Worm (Caenorhabditis elegans) whole organism, L3 larva: ENCODE measurements around the gene puf-5.

Experiments used
- R02D3.7 ChIP-seq: fragments of 150-350 bp; optimal IDR thresholded peaks from 2 replicates; lab custom pipeline; 2014; ENCODE audit warnings: missing biosample characterization, missing genetic modification characterization
- ZK546.5 ChIP-seq: sonication (generic microtip); optimal IDR thresholded peaks from 2 replicates; lab custom pipeline; 2017; ENCODE audit warnings: missing biosample characterization, missing genetic modification characterization
- aly-2 ChIP-seq: fragments of 150-350 bp; optimal IDR thresholded peaks from 2 replicates; lab custom pipeline; 2014; ENCODE audit warnings: missing biosample characterization, missing genetic modification characterization
- ama-1 ChIP-seq: fragments of 150-350 bp; optimal IDR thresholded peaks from 2 replicates; lab custom pipeline; 2018
- ceh-16 ChIP-seq: sonication (generic microtip); optimal IDR thresholded peaks from 2 replicates; lab custom pipeline; 2017; ENCODE audit warnings: missing biosample characterization, missing genetic modification characterization
- ceh-28 ChIP-seq: fragments of 150-350 bp; optimal IDR thresholded peaks from 2 replicates; lab custom pipeline; 2014; ENCODE audit warnings: missing biosample characterization, missing genetic modification reagents, missing genetic modification characterization
- ceh-82 ChIP-seq: fragments of 150-350 bp; optimal IDR thresholded peaks from 2 replicates; lab custom pipeline; 2014; ENCODE audit warnings: missing biosample characterization, missing genetic modification characterization
- ceh-9 ChIP-seq: sonication (generic microtip); optimal IDR thresholded peaks from 2 replicates; lab custom pipeline; 2018; ENCODE audit warnings: missing biosample characterization, missing genetic modification characterization
- daf-12 ChIP-seq: fragments of 150-350 bp; optimal IDR thresholded peaks from 2 replicates; lab custom pipeline; 2014; ENCODE audit warnings: missing biosample characterization, missing genetic modification reagents, missing genetic modification characterization
- egl-27 ChIP-seq: sonication (generic microtip); optimal IDR thresholded peaks from 4 replicates; lab custom pipeline; 2017; ENCODE audit warnings: missing biosample characterization, missing genetic modification reagents, missing genetic modification characterization
- egl-5 ChIP-seq: fragments of 150-350 bp; optimal IDR thresholded peaks from 2 replicates; lab custom pipeline; 2017; ENCODE audit warnings: missing biosample characterization, missing genetic modification reagents, missing genetic modification characterization, inconsistent platforms
- elt-1 ChIP-seq: fragments of 150-350 bp; optimal IDR thresholded peaks from 2 replicates; lab custom pipeline; 2014; ENCODE audit warnings: missing biosample characterization, missing genetic modification characterization
- elt-2 ChIP-seq: sonication (generic microtip); optimal IDR thresholded peaks from 2 replicates; lab custom pipeline; 2016; ENCODE audit warnings: missing genetic modification reagents, mild to moderate bottlenecking, missing genetic modification characterization, missing compliant biosample characterization
- elt-3 ChIP-seq, 3 experiments: fragments of 150-350 bp in 1 of 3; sonication (generic microtip) in 2 of 3; optimal IDR thresholded peaks; 2 replicates in 2 of 3; 4 replicates in 1 of 3; lab custom pipeline; 2014 to 2017; ENCODE audit warnings: missing biosample characterization in 3 of 3, missing genetic modification characterization in 3 of 3
- eor-1 ChIP-seq, 2 experiments: fragments of 150-350 bp; optimal IDR thresholded peaks; 2 replicates each; lab custom pipeline; 2014 to 2018; ENCODE audit warnings: missing biosample characterization in 2 of 2, missing genetic modification characterization in 2 of 2
- fkh-10 ChIP-seq: sonication (generic microtip); optimal IDR thresholded peaks from 2 replicates; lab custom pipeline; 2017; ENCODE audit warnings: missing biosample characterization, missing genetic modification reagents, missing genetic modification characterization
- fkh-2 ChIP-seq: fragments of 150-350 bp; optimal IDR thresholded peaks from 2 replicates; lab custom pipeline; 2014; ENCODE audit warnings: missing biosample characterization, missing genetic modification reagents, missing genetic modification characterization
- fos-1 ChIP-seq: fragments of 150-350 bp; optimal IDR thresholded peaks from 2 replicates; lab custom pipeline; 2014; ENCODE audit warnings: missing biosample characterization, missing genetic modification characterization
- hmg-11 ChIP-seq: sonication (generic microtip); optimal IDR thresholded peaks from 2 replicates; lab custom pipeline; 2016; ENCODE audit warnings: missing genetic modification characterization, missing compliant biosample characterization
- jun-1 ChIP-seq: fragments of 150-350 bp; optimal IDR thresholded peaks from 2 replicates; lab custom pipeline; 2014; ENCODE audit warnings: missing biosample characterization, missing genetic modification reagents, missing genetic modification characterization
- lin-15B ChIP-seq: fragments of 150-350 bp; optimal IDR thresholded peaks from 2 replicates; lab custom pipeline; 2014; ENCODE audit warnings: missing biosample characterization, missing genetic modification characterization
- lin-39 ChIP-seq: fragments of 150-350 bp; optimal IDR thresholded peaks from 2 replicates; lab custom pipeline; 2018; ENCODE audit warnings: missing biosample characterization, missing genetic modification reagents, missing genetic modification characterization
- lsy-12 ChIP-seq: sonication (generic microtip); optimal IDR thresholded peaks from 2 replicates; lab custom pipeline; 2016; ENCODE audit warnings: mild to moderate bottlenecking, missing genetic modification characterization, missing compliant biosample characterization
- mdl-1 ChIP-seq: fragments of 150-350 bp; optimal IDR thresholded peaks from 2 replicates; lab custom pipeline; 2014; ENCODE audit warnings: missing biosample characterization, missing genetic modification characterization
- mml-1 ChIP-seq: fragments of 150-350 bp; sonication (generic microtip); optimal IDR thresholded peaks from 3 replicates; lab custom pipeline; 2014; ENCODE audit warnings: missing biosample characterization, missing genetic modification characterization
- nfya-1 ChIP-seq: sonication (generic microtip); optimal IDR thresholded peaks from 2 replicates; lab custom pipeline; 2017; ENCODE audit warnings: missing genetic modification characterization, mild to moderate bottlenecking, missing compliant biosample characterization, antibody characterized with exemption, moderate library complexity; ENCODE audit not compliant: insufficient read depth
- nhr-11 ChIP-seq: fragments of 150-350 bp; optimal IDR thresholded peaks from 2 replicates; lab custom pipeline; 2014; ENCODE audit warnings: missing biosample characterization, missing genetic modification characterization
- nhr-12 ChIP-seq: fragments of 150-350 bp; optimal IDR thresholded peaks from 2 replicates; lab custom pipeline; 2014; ENCODE audit warnings: missing biosample characterization, missing genetic modification characterization
- nhr-23 ChIP-seq: fragments of 150-350 bp; optimal IDR thresholded peaks from 2 replicates; lab custom pipeline; 2014; ENCODE audit warnings: missing biosample characterization, missing genetic modification reagents, missing genetic modification characterization
- nhr-237 ChIP-seq: fragments of 150-350 bp; optimal IDR thresholded peaks from 2 replicates; lab custom pipeline; 2014; ENCODE audit warnings: missing biosample characterization, missing genetic modification characterization
- nhr-25 ChIP-seq: sonication (generic microtip); optimal IDR thresholded peaks from 2 replicates; lab custom pipeline; 2017; ENCODE audit warnings: missing biosample characterization, missing genetic modification characterization
- nhr-28 ChIP-seq: fragments of 150-350 bp; optimal IDR thresholded peaks from 2 replicates; lab custom pipeline; 2014; ENCODE audit warnings: missing biosample characterization, missing genetic modification characterization
- nhr-43 ChIP-seq: sonication (generic microtip); optimal IDR thresholded peaks from 2 replicates; lab custom pipeline; 2016; ENCODE audit warnings: mild to moderate bottlenecking, missing genetic modification characterization, missing compliant biosample characterization; ENCODE audit not compliant: poor library complexity, severe bottlenecking
- nhr-67 ChIP-seq: fragments of 150-350 bp; optimal IDR thresholded peaks from 2 replicates; lab custom pipeline; 2014; ENCODE audit warnings: missing biosample characterization, missing genetic modification characterization
- nhr-76 ChIP-seq: fragments of 150-350 bp; sonication (generic microtip); optimal IDR thresholded peaks from 5 replicates; lab custom pipeline; 2014; ENCODE audit warnings: missing biosample characterization, missing genetic modification characterization
- nhr-77 ChIP-seq: fragments of 150-350 bp; optimal IDR thresholded peaks from 2 replicates; lab custom pipeline; 2014; ENCODE audit warnings: missing biosample characterization, missing genetic modification characterization
- pha-4 ChIP-seq: fragments of 150-350 bp; optimal IDR thresholded peaks from 2 replicates; lab custom pipeline; 2014; ENCODE audit warnings: missing biosample characterization, missing genetic modification reagents, missing genetic modification characterization
- pqm-1 ChIP-seq: fragments of 150-350 bp; optimal IDR thresholded peaks from 2 replicates; lab custom pipeline; 2017; ENCODE audit warnings: missing biosample characterization, missing genetic modification characterization, inconsistent platforms
- sea-2 ChIP-seq: fragments of 150-350 bp; sonication (generic microtip); optimal IDR thresholded peaks from 4 replicates; lab custom pipeline; 2014; ENCODE audit warnings: missing biosample characterization, missing genetic modification reagents, missing genetic modification characterization
- skn-1 ChIP-seq: fragments of 150-350 bp; optimal IDR thresholded peaks from 2 replicates; lab custom pipeline; 2014; ENCODE audit warnings: missing biosample characterization, missing genetic modification characterization
- snpc-4 ChIP-seq: fragments of 150-350 bp; optimal IDR thresholded peaks from 2 replicates; lab custom pipeline; 2014; ENCODE audit warnings: missing biosample characterization, missing genetic modification characterization
- tbx-2 ChIP-seq: sonication (generic microtip); optimal IDR thresholded peaks from 2 replicates; lab custom pipeline; 2016; ENCODE audit warnings: mild to moderate bottlenecking, missing genetic modification characterization, missing compliant biosample characterization
- unc-39 ChIP-seq: sonication (generic microtip); optimal IDR thresholded peaks from 4 replicates; lab custom pipeline; 2017; ENCODE audit warnings: missing biosample characterization, missing genetic modification characterization
- unc-62 ChIP-seq: fragments of 150-350 bp; sonication (generic microtip); optimal IDR thresholded peaks from 4 replicates; lab custom pipeline; 2014; ENCODE audit warnings: missing biosample characterization, missing genetic modification reagents, missing genetic modification characterization
- zag-1 ChIP-seq: fragments of 150-350 bp; optimal IDR thresholded peaks from 2 replicates; lab custom pipeline; 2014; ENCODE audit warnings: missing biosample characterization, missing genetic modification characterization
- ztf-11 ChIP-seq: fragments of 150-350 bp; optimal IDR thresholded peaks from 2 replicates; lab custom pipeline; 2014; ENCODE audit warnings: missing biosample characterization, missing genetic modification characterization
- ztf-4 ChIP-seq: fragments of 150-350 bp; optimal IDR thresholded peaks from 2 replicates; lab custom pipeline; 2014; ENCODE audit warnings: missing biosample characterization, missing genetic modification characterization

The puf-5 gene

DNA sequence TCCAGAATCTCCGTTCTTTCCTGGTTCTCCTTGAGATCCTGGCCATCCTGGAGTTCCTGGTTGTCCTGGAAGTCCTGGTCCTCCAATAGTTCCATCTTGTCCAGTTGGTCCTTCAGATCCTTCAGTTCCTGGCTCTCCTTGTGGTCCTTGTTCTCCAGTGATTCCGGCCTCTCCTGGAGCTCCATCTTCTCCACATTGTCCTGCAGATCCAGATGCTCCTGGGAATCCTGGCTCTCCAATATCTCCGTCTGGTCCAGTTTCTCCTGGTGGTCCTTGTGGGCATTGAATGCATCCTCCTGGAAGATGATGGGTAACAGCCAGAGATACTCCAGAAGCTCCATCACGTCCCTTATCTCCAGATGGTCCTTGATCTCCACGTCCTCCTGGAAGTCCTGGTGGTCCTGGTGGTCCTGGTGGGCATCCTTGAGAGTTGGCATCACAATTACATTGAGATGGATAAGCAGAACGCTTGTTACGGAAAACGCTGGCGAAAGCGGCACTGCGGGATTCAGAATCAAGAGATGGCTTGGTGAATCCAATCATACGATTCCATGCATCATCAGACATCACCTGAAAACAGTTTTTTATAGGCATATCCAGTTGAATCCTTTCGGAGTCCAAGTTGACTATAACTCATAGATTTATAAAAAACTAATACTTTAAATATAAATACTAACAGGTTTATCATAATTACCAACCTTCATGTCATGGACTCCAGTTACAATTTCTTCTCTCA lies 6.9 kb upstream of the puf-5 start:
- TF ChIP-seq daf-12 (tag; lab: Kevin White, UChicago) (no peak), pha-4 (no peak), hmg-11 (no peak), ztf-11 (tag; lab: Kevin White, UChicago) (no peak), snpc-4 (tag; lab: Kevin White, UChicago) (no peak)

DNA sequence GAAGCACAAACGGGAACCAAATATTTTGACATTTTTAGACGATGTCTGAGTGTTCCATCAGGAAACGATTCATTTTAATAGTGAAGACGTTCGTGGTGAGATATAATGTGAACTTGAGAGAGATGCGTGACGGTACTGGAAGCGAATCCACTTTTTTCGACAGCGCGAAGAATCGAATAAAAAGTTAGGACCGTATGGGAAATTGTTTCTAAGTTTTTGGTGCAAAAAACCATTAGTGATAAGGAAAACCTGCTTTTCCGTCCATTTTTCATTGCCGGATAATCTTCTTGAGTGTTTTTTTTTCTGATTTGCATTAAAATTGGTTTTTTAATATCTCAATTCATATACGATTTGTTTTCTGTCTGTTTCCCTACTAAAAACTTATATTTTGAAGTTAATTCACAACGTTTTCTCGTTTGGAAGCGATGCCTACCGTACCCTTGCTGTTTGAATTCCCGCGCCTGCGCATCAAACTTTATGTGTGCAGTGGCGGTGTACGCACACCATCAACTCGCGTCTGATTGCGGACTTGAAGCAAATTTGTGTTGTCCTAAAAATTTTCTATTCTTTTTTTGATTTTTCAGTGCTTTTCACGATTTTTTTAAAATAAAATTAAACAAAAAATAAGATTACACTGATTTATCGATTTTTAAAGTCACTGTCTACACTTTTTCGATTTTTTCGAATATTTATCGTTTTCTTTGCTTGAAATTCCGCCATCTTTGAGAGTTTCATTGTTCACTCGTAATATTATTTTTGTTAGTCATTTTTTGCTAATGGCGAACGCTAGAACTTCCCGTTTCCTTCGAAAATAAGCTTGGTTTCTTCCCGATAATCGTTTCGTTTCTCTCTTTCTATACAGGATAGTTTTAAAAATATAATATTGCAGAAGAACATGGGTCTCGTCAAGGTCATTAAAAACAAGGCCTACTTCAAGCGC lies 6.0 kb upstream of the puf-5 start, which contains the start of the genes col-38 and rpl-5:
col-38 (minus strand) TSS at position 51 of the 940 bp plus-strand sequence.
rpl-5 (plus strand) TSS at position 890 of the 940 bp plus-strand sequence.
- TF ChIP-seq nhr-77 (tag; lab: Kevin White, UChicago) (no peak), nhr-43 (tag; lab: Kevin White, UChicago) (peak; percentile 66), ceh-16 (tag; lab: Kevin White, UChicago) (no peak), nhr-76 (tag; lab: Kevin White, UChicago) (no peak), zag-1 (tag; lab: Kevin White, UChicago) (no peak), pqm-1 (tag; lab: Kevin White, UChicago) (peak; percentile 51), sea-2 (GFP tag; lab: Kevin White, UChicago) (no peak), egl-27 (no peak), nhr-12 (tag; lab: Kevin White, UChicago) (no peak), nhr-237 (tag; lab: Kevin White, UChicago) (no peak), nhr-67 (tag; lab: Kevin White, UChicago) (no peak), fkh-2 (no peak), mml-1 (tag; lab: Kevin White, UChicago) (no peak), eor-1 (tag; optimal IDR thresholded peaks at IDR 0.05; lab: Kevin White, UChicago) (no peak), fos-1 (tag; lab: Kevin White, UChicago) (no peak), unc-62 (GFP tag; lab: Kevin White, UChicago) (peak; percentile 28), nhr-11 (peak; percentile 73), skn-1 (tag; lab: Kevin White, UChicago) (peak; percentile 78), pha-4 (peak; percentile 99), ama-1 (lab: Kevin White, UChicago) (peak; percentile 7), nhr-23 (tag; lab: Kevin White, UChicago) (peak; percentile 96), ztf-11 (tag; lab: Kevin White, UChicago) (no peak), ZK546.5 (tag; lab: Kevin White, UChicago) (peak; percentile 84), tbx-2 (tag; lab: Kevin White, UChicago) (peak; percentile 38), ceh-9 (no peak), daf-12 (tag; lab: Kevin White, UChicago) (no peak), lin-39 (peak; percentile 93), aly-2 (no peak), elt-3 (tag; optimal IDR thresholded peaks at IDR 0.05; lab: Kevin White, UChicago) (no peak), mdl-1 (no peak), fkh-10 (GFP tag; lab: Kevin White, UChicago) (peak; percentile 83), jun-1 (tag; lab: Kevin White, UChicago) (peak; percentile 66), nhr-28 (tag; lab: Kevin White, UChicago) (no peak), R02D3.7 (peak; percentile 73), nhr-25 (peak; percentile 94), elt-2 (tag; lab: Kevin White, UChicago) (peak; percentile 72), hmg-11 (peak; percentile 63), lsy-12 (peak; percentile 77), egl-5 (tag; lab: Kevin White, UChicago) (peak; percentile 87), unc-39 (tag; lab: Kevin White, UChicago) (no peak), elt-1 (tag; lab: Kevin White, UChicago) (peak; percentile 23), lin-15B (tag; lab: Kevin White, UChicago) (peak; percentile 97), ceh-82 (tag; lab: Kevin White, UChicago) (no peak), nfya-1 (peak; percentile 97), snpc-4 (tag; lab: Kevin White, UChicago) (peak; percentile 78), ztf-4 (tag; lab: Kevin White, UChicago) (peak; percentile 2), ceh-28 (tag; lab: Kevin White, UChicago) (peak; percentile 64)
